Fruit fly (Drosophila melanogaster): ENCODE results near the gene CG4860.

Gene CG4860

DNA sequence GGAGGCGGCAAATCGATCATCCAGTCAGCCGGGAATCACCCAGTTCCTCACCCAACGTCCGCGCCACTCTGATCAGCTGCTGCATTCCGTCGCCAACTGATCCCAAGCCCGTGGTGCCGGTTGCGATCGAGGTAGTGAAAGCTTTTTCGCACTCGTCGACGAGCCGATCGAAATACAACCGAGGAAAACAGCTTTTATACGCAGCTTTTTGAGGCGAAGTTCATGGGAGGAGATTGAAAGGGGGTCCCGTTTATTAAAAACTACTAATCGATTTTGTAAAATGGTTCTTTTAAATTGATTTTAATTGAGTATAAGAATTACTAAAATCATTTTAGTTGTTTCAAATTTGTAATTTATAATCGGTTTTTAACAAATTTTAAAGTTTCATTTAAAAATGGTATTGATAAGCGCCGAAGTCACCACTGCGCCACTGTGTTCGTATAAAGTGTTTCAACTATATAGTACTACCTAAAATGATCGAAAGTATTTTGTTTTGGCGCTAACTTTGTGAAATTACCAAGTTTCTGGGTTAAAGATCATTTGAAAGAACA, at the start of gene CG4860:
TSS of gene CG4860 (minus strand) at position 99 of the 551 bp plus-strand sequence.
- TF ChIP-seq CG34367 (tag; optimal IDR thresholded peaks at IDR 0.05) = peak; percentile 70
- 0 out of 2 replicates have a peak, but pooled peaks have one; percentile 48 for TF ChIP-seq CG10348 (GFP tag; IDR thresholded peaks at IDR 0.05)
- TF ChIP-seq CG9948 (tag; optimal IDR thresholded peaks at IDR 0.05) = peak; percentile 75
- TF ChIP-seq Pif1A (GFP tag; optimal IDR thresholded peaks at IDR 0.05) = peak; percentile 91
- TF ChIP-seq CG15710 (tag; optimal IDR thresholded peaks at IDR 0.05) = peak; percentile 74
- peak; percentile 80 for TF ChIP-seq CG8159 (tag; optimal IDR thresholded peaks at IDR 0.05)
- peak; percentile 81 for TF ChIP-seq CG17806 (tag; optimal IDR thresholded peaks at IDR 0.05)
- peak; percentile 19 for TF ChIP-seq D1 (tag; optimal IDR thresholded peaks at IDR 0.05)
- peak; percentile 86 for TF ChIP-seq fd96Ca (GFP tag; IDR thresholded peaks at IDR 0.05)
- peak; percentile 63 for TF ChIP-seq rn (GFP tag; IDR thresholded peaks at IDR 0.05)
- TF ChIP-seq CG8301 (tag; optimal IDR thresholded peaks at IDR 0.05) = peak; percentile 83
- peak; percentile 88 for TF ChIP-seq CG12605 (GFP tag; IDR thresholded peaks at IDR 0.05)
- TF ChIP-seq Ets98B (GFP tag; IDR thresholded peaks at IDR 0.05) = peak; percentile 93
- peak; percentile 80 for TF ChIP-seq Pif1B (GFP tag; optimal IDR thresholded peaks at IDR 0.05)
- TF ChIP-seq CG4496 (GFP tag; IDR thresholded peaks at IDR 0.05) = peak; percentile 91
- no peak for TF ChIP-seq CG13204 (GFP tag; optimal IDR thresholded peaks at IDR 0.05)
- peak; percentile 82 for TF ChIP-seq CG14655 (GFP tag; optimal IDR thresholded peaks at IDR 0.05)
- peak; percentile 94 for TF ChIP-seq CG32121 (GFP tag; IDR thresholded peaks at IDR 0.05)
- TF ChIP-seq EcR (GFP tag; optimal IDR thresholded peaks at IDR 0.05) = no peak
- TF ChIP-seq gl (tag; optimal IDR thresholded peaks at IDR 0.05) = peak; percentile 24
- TF ChIP-seq Snoo (tag; optimal IDR thresholded peaks at IDR 0.05) = no peak

DNA sequence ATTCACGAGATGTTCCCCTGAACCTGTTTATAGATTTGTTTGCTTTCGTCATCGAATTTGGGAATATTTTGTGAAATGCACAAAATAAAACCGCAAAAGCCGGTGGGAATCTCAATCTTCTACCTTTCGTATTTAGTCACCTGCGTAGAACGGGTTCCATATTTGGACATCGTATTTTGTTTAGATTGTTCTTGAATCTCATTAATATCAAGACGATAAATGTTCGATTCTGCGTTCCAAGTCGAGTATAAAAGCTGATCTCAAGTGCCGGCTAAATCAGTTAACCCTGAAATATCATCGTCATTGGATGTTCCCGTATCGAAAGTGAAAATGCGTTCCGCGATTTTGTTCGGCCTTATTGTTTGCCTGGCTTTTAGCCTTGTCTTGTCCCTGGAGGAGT, 49.3 kb upstream of the CG4860 start, which contains the start of gene CG17738:
TSS of gene CG17738 (plus strand) at position 301 of the 400 bp plus-strand sequence.
- TF ChIP-seq gl (tag; optimal IDR thresholded peaks at IDR 0.05) = no peak
- no peak for TF ChIP-seq Pif1B (GFP tag; optimal IDR thresholded peaks at IDR 0.05)
- TF ChIP-seq D1 (tag; optimal IDR thresholded peaks at IDR 0.05) = no peak
- no peak for TF ChIP-seq CG12605 (GFP tag; IDR thresholded peaks at IDR 0.05)
- no peak for TF ChIP-seq fd96Ca (GFP tag; IDR thresholded peaks at IDR 0.05)
- no peak for TF ChIP-seq CG13204 (GFP tag; optimal IDR thresholded peaks at IDR 0.05)
- TF ChIP-seq CG34367 (tag; optimal IDR thresholded peaks at IDR 0.05) = no peak
- TF ChIP-seq CG10348 (GFP tag; IDR thresholded peaks at IDR 0.05) = no peak
- TF ChIP-seq EcR (GFP tag; optimal IDR thresholded peaks at IDR 0.05) = no peak
- TF ChIP-seq CG9948 (tag; optimal IDR thresholded peaks at IDR 0.05) = no peak
- no peak for TF ChIP-seq CG15710 (tag; optimal IDR thresholded peaks at IDR 0.05)
- TF ChIP-seq rn (GFP tag; IDR thresholded peaks at IDR 0.05) = no peak
- no peak for TF ChIP-seq CG8301 (tag; optimal IDR thresholded peaks at IDR 0.05)
- TF ChIP-seq CG17806 (tag; optimal IDR thresholded peaks at IDR 0.05) = no peak
- TF ChIP-seq CG4496 (GFP tag; IDR thresholded peaks at IDR 0.05) = no peak
- TF ChIP-seq Snoo (tag; optimal IDR thresholded peaks at IDR 0.05) = no peak
- TF ChIP-seq CG32121 (GFP tag; IDR thresholded peaks at IDR 0.05) = no peak
- no peak for TF ChIP-seq Pif1A (GFP tag; optimal IDR thresholded peaks at IDR 0.05)

DNA sequence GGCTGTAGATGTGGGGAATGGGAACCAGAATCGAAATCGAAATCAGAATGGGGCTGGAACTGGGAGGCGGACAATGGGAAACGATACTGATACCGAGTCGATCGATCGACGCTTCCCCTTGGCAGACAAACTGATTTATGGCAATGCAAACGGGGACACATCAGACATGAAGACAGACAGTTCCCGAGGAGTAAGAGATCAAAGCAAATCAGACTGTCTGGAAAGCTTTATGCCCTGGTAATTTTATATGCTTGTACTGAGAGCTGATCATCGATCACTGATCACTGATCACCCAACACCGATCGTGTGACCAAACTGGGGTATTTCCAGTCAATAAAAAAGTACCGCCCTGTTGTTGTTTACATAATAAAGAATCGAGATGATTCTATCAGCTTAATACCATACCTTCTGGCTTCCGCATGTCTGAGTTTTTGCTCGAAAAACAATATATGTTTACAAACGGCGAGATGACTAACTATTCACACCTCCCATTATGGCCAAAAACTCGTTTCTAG, 48.7 kb upstream of the CG4860 start:
- TF ChIP-seq Pif1B (GFP tag; optimal IDR thresholded peaks at IDR 0.05) (no peak), CG34367 (tag; optimal IDR thresholded peaks at IDR 0.05) (no peak), Snoo (tag; optimal IDR thresholded peaks at IDR 0.05) (no peak)

DNA sequence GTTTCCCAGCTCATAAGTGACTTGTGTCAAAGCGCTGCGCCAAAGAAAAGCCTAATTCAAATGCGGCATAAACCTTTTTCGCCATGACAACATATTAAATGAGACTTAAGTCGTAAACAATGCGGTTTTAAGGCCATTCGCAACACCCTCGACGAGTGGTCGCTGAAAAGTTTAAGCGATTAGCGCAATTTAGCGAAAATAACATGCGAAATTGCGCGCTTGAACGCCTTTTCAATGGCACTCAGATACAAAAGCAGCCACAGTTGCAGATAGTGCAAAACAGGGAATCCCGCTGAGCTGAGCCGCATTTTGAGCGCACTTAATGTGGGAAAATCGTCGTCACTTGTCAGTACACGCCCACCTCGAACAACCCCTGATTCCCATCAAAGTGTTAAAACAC, 39.4 kb upstream of the CG4860 start, which contains the start of gene CG44038:
TSS of gene CG44038 (plus strand) at position 301 of the 400 bp plus-strand sequence.
- TF ChIP-seq CG17806 (tag; optimal IDR thresholded peaks at IDR 0.05) (no peak), CG10348 (GFP tag; IDR thresholded peaks at IDR 0.05) (no peak), CG8159 (tag; optimal IDR thresholded peaks at IDR 0.05) (no peak), CG13204 (GFP tag; optimal IDR thresholded peaks at IDR 0.05) (no peak), CG9948 (tag; optimal IDR thresholded peaks at IDR 0.05) (no peak), fd96Ca (GFP tag; IDR thresholded peaks at IDR 0.05) (no peak), CG32121 (GFP tag; IDR thresholded peaks at IDR 0.05) (no peak), CG12605 (GFP tag; IDR thresholded peaks at IDR 0.05) (no peak), CG8301 (tag; optimal IDR thresholded peaks at IDR 0.05) (no peak), CG34367 (tag; optimal IDR thresholded peaks at IDR 0.05) (no peak), gl (tag; optimal IDR thresholded peaks at IDR 0.05) (no peak)

DNA sequence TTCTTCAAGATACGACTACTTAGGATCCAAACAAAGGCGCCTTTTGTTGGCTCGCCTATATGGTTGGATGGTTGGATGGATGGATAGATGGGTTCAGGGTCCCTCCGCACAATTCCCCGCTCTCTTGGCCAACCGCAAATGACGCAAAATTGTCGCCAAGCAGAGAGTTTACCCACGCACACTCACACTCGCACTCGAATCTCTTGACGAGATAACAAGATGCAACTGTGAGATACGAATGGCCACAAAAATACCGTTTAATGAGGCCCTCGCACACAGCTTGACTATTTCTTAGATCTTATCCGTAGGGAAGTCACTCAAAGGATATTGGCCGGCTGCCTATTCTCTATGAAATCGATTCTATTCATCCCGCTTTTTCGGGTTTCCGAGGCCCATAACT, 38.6 kb upstream of the CG4860 start:
- TF ChIP-seq fd96Ca (GFP tag; IDR thresholded peaks at IDR 0.05) (no peak), CG9948 (tag; optimal IDR thresholded peaks at IDR 0.05) (no peak), CG12605 (GFP tag; IDR thresholded peaks at IDR 0.05) (no peak), CG4496 (GFP tag; IDR thresholded peaks at IDR 0.05) (no peak), Ets98B (GFP tag; IDR thresholded peaks at IDR 0.05) (no peak), EcR (GFP tag; optimal IDR thresholded peaks at IDR 0.05) (no peak), D1 (tag; optimal IDR thresholded peaks at IDR 0.05) (no peak), Snoo (tag; optimal IDR thresholded peaks at IDR 0.05) (no peak), CG17806 (tag; optimal IDR thresholded peaks at IDR 0.05) (no peak), Pif1B (GFP tag; optimal IDR thresholded peaks at IDR 0.05) (no peak), Pif1A (GFP tag; optimal IDR thresholded peaks at IDR 0.05) (no peak), CG14655 (GFP tag; optimal IDR thresholded peaks at IDR 0.05) (no peak), CG10348 (GFP tag; IDR thresholded peaks at IDR 0.05) (no peak), gl (tag; optimal IDR thresholded peaks at IDR 0.05) (no peak), CG32121 (GFP tag; IDR thresholded peaks at IDR 0.05) (no peak), rn (GFP tag; IDR thresholded peaks at IDR 0.05) (no peak), CG8301 (tag; optimal IDR thresholded peaks at IDR 0.05) (no peak), CG15710 (tag; optimal IDR thresholded peaks at IDR 0.05) (no peak), CG34367 (tag; optimal IDR thresholded peaks at IDR 0.05) (no peak)

DNA sequence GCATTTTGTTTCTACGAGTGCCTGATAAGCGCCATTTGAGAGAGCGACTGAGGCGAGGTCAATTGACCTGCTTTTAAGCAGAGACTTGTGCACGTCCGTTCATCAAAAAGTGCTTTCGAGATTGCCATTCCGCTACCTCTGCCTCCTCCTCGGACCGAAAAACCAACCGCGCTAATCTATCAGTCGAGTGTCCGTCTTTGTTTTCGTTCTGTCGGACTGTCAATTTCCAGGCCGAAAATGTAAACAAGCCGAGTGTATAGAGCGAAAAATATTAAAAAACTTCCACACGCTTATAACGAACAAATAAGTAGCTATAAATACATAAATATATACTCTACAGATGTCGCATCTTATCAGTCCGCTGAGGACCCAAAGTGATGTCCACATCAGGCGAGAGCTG, 37.7 kb upstream of the CG4860 start:
- TF ChIP-seq EcR (GFP tag; optimal IDR thresholded peaks at IDR 0.05) (peak; percentile 30), CG4496 (GFP tag; IDR thresholded peaks at IDR 0.05) (no peak)

Data from whole organism, pupa.